Worm (Caenorhabditis elegans): Measurements from ENCODE around the gene Y39B6A.9.

DNA sequence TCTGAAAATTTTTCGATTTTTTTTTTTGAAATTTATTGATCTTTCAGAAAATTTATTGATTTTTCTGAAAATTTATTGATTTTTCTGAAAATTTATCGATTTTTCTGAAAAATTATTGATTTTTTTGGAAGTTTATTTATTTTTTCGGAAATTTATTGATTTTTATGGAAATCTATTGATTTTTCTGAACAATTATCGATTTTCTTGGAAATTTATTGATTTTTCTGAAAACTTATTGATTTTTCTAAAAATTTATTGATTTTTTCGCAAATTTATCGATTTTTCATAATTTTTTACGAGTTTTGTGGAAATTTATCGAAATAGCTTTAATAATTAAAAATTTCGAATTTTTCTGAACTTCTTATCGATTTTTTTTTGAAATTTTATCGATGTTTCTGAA, 29.2 kb upstream of the Y39B6A.9 start:
- TF ChIP-seq duxl-1 (tag; optimal IDR thresholded peaks at IDR 0.05; ENCODE audit: poor library complexity) (no peak), unc-39 (tag; optimal IDR thresholded peaks at IDR 0.05) (no peak), lsy-2 (tag; optimal IDR thresholded peaks at IDR 0.05) (no peak), zag-1 (tag; optimal IDR thresholded peaks at IDR 0.05) (no peak), lin-39 (tag; optimal IDR thresholded peaks at IDR 0.05) (no peak), F10B5.3 (tag; optimal IDR thresholded peaks at IDR 0.05) (no peak), nhr-28 (tag; optimal IDR thresholded peaks at IDR 0.05) (no peak), ceh-44 (GFP tag; IDR thresholded peaks at IDR 0.05) (no peak), fos-1 (tag; optimal IDR thresholded peaks at IDR 0.05) (no peak), pha-4 (GFP tag; IDR thresholded peaks at IDR 0.05) (no peak), pha-4 (tag; optimal IDR thresholded peaks at IDR 0.05) (no peak), D1046.2 (GFP tag; IDR thresholded peaks at IDR 0.05) (no peak)
